Fruit fly (Drosophila melanogaster) whole organism, prepupa: ENCODE results near the gene CG4218.
A peak's percentile ranks its signal among the peaks of the same experiment; 100 is the strongest.

ENCODE experiments used
- Blimp-1 ChIP-seq: fragments of 200-800 bp; sonication (Bioruptor generic); optimal IDR thresholded peaks from 3 replicates; lab custom pipeline; 2017; ENCODE audit warnings: missing biosample characterization, missing genetic modification characterization, mild to moderate bottlenecking, moderate library complexity, missing genetic modification reagents
- CG10631 ChIP-seq: fragments of 200-800 bp; sonication (Bioruptor generic); optimal IDR thresholded peaks from 2 replicates; lab custom pipeline; 2016; ENCODE audit warnings: missing biosample characterization, missing genetic modification characterization
- CG10669 ChIP-seq: fragments of 200-800 bp; sonication (Bioruptor generic); optimal IDR thresholded peaks from 3 replicates; lab custom pipeline; 2018; ENCODE audit warnings: missing biosample characterization, mild to moderate bottlenecking, missing genetic modification characterization, moderate library complexity
- CG11294 ChIP-seq: fragments of 200-800 bp; sonication (Bioruptor generic); IDR thresholded peaks from 2 replicates; pipeline ENCODE4 v1.3.6; 2022; ENCODE audit warnings: missing biosample characterization, missing genetic modification characterization
- CG11762 ChIP-seq: fragments of 200-800 bp; sonication (Bioruptor generic); optimal IDR thresholded peaks from 3 replicates; lab custom pipeline; 2016; ENCODE audit warnings: missing biosample characterization, missing genetic modification characterization; ENCODE audit not compliant: insufficient read depth
- CG11902 ChIP-seq: fragments of 200-800 bp; sonication (Bioruptor generic); optimal IDR thresholded peaks from 3 replicates; lab custom pipeline; 2016; ENCODE audit warnings: missing biosample characterization, missing genetic modification characterization
- CG15336 ChIP-seq: fragments of 200-800 bp; sonication (Bioruptor generic); IDR thresholded peaks from 2 replicates; pipeline ENCODE4 v1.3.6; 2022; ENCODE audit warnings: missing biosample characterization, missing genetic modification characterization
- CG16779 ChIP-seq: fragments of 200-800 bp; sonication (Bioruptor generic); optimal IDR thresholded peaks from 3 replicates; lab custom pipeline; 2017; ENCODE audit warnings: missing biosample characterization, mild to moderate bottlenecking, missing genetic modification characterization
- CG3032 ChIP-seq: fragments of 200-800 bp; optimal IDR thresholded peaks from 2 replicates; lab custom pipeline; 2019; ENCODE audit warnings: missing biosample characterization, mild to moderate bottlenecking, missing genetic modification characterization, moderate library complexity
- CG31627 ChIP-seq: fragments of 200-800 bp; sonication (Bioruptor generic); optimal IDR thresholded peaks from 3 replicates; lab custom pipeline; 2016; ENCODE audit warnings: missing biosample characterization, missing genetic modification characterization
- CG3919 ChIP-seq: fragments of 200-800 bp; sonication (Bioruptor generic); optimal IDR thresholded peaks from 3 replicates; lab custom pipeline; 2016; ENCODE audit warnings: missing biosample characterization, missing genetic modification characterization
- CG4318 ChIP-seq: fragments of 200-800 bp; sonication (Bioruptor generic); optimal IDR thresholded peaks from 3 replicates; lab custom pipeline; 2017; ENCODE audit warnings: missing biosample characterization, mild to moderate bottlenecking, missing genetic modification characterization
- CG6276 ChIP-seq: fragments of 200-800 bp; sonication (Bioruptor generic); optimal IDR thresholded peaks from 2 replicates; lab custom pipeline; 2017; ENCODE audit warnings: missing biosample characterization, mild to moderate bottlenecking, missing genetic modification characterization
- CG6792 ChIP-seq: fragments of 200-800 bp; sonication (Bioruptor generic); optimal IDR thresholded peaks from 3 replicates; lab custom pipeline; 2016; ENCODE audit warnings: missing biosample characterization, missing genetic modification characterization
- CG8319 ChIP-seq: fragments of 200-800 bp; sonication (Bioruptor generic); optimal IDR thresholded peaks from 3 replicates; lab custom pipeline; 2016; ENCODE audit warnings: missing biosample characterization, missing genetic modification characterization
- CG8632 ChIP-seq: fragments of 200-800 bp; sonication (Bioruptor generic); optimal IDR thresholded peaks from 3 replicates; lab custom pipeline; 2016; ENCODE audit warnings: missing biosample characterization, missing genetic modification characterization
- CG9139 ChIP-seq: fragments of 200-800 bp; sonication (Bioruptor generic); optimal IDR thresholded peaks from 3 replicates; lab custom pipeline; 2017; ENCODE audit warnings: missing biosample characterization, mild to moderate bottlenecking, missing genetic modification characterization
- Eip75B ChIP-seq: fragments of 200-800 bp; sonication (Bioruptor generic); optimal IDR thresholded peaks from 3 replicates; lab custom pipeline; 2016; ENCODE audit warnings: missing biosample characterization, missing genetic modification characterization
- Eip78C ChIP-seq: fragments of 200-800 bp; sonication (Bioruptor generic); peaks from one replicate; lab custom pipeline; 2016; ENCODE audit warnings: missing biosample characterization, missing genetic modification characterization
- Eip93F ChIP-seq: fragments of 200-800 bp; sonication (Bioruptor generic); optimal IDR thresholded peaks from 2 replicates; lab custom pipeline; 2016; ENCODE audit warnings: missing biosample characterization, mild to moderate bottlenecking, missing genetic modification characterization
- Ets21C ChIP-seq: fragments of 200-800 bp; sonication (Bioruptor generic); optimal IDR thresholded peaks from 3 replicates; lab custom pipeline; 2016; ENCODE audit warnings: missing biosample characterization, missing genetic modification characterization
- Ets96B ChIP-seq: fragments of 200-800 bp; optimal IDR thresholded peaks from 2 replicates; lab custom pipeline; 2019; ENCODE audit warnings: missing biosample characterization, mild to moderate bottlenecking, missing genetic modification characterization, moderate library complexity
- Gug ChIP-seq: fragments of 200-800 bp; sonication (Bioruptor generic); IDR thresholded peaks from 2 replicates; pipeline ENCODE4 v1.3.6; 2022; ENCODE audit warnings: missing biosample characterization, missing genetic modification characterization
- Hr38 ChIP-seq: sonication (Bioruptor generic); optimal IDR thresholded peaks from 2 replicates; lab custom pipeline; 2016; ENCODE audit warnings: missing biosample characterization, missing genetic modification characterization
- Hr39 ChIP-seq: fragments of 200-800 bp; sonication (Bioruptor generic); optimal IDR thresholded peaks from 2 replicates; lab custom pipeline; 2016; ENCODE audit warnings: missing biosample characterization, missing genetic modification characterization
- Hr4 ChIP-seq: fragments of 200-800 bp; sonication (Bioruptor generic); optimal IDR thresholded peaks from 3 replicates; lab custom pipeline; 2016; ENCODE audit warnings: missing biosample characterization, missing genetic modification characterization
- Met ChIP-seq: fragments of 200-800 bp; sonication (Bioruptor generic); optimal IDR thresholded peaks from 3 replicates; lab custom pipeline; 2016; ENCODE audit warnings: missing biosample characterization, missing genetic modification characterization
- OdsH ChIP-seq: fragments of 200-800 bp; sonication (Bioruptor generic); optimal IDR thresholded peaks from 3 replicates; lab custom pipeline; 2016; ENCODE audit warnings: missing biosample characterization, missing genetic modification characterization
- Smox ChIP-seq: fragments of 200-800 bp; sonication (Bioruptor generic); optimal IDR thresholded peaks from 3 replicates; lab custom pipeline; 2016; ENCODE audit warnings: missing biosample characterization, missing genetic modification characterization
- Sox102F ChIP-seq: fragments of 200-800 bp; sonication (Bioruptor generic); optimal IDR thresholded peaks from 2 replicates; lab custom pipeline; 2016; ENCODE audit warnings: missing biosample characterization, mild to moderate bottlenecking, missing genetic modification characterization
- Sox14 ChIP-seq: fragments of 200-800 bp; sonication (Bioruptor generic); optimal IDR thresholded peaks from 3 replicates; lab custom pipeline; 2016; ENCODE audit warnings: missing biosample characterization, missing genetic modification characterization
- Sox15 ChIP-seq: fragments of 200-800 bp; sonication (Bioruptor generic); optimal IDR thresholded peaks from 3 replicates; lab custom pipeline; 2016; ENCODE audit warnings: missing biosample characterization, missing genetic modification characterization
- acj6 ChIP-seq: fragments of 200-800 bp; sonication (Bioruptor generic); optimal IDR thresholded peaks from 3 replicates; lab custom pipeline; 2016; ENCODE audit warnings: missing biosample characterization, missing genetic modification characterization
- cyc ChIP-seq: fragments of 200-800 bp; sonication (Bioruptor generic); optimal IDR thresholded peaks from 3 replicates; lab custom pipeline; 2016; ENCODE audit warnings: missing biosample characterization, missing genetic modification characterization
- eg ChIP-seq: fragments of 200-800 bp; sonication (Bioruptor generic); IDR thresholded peaks from 3 replicates; pipeline ENCODE4 v1.3.6; 2022; ENCODE audit warnings: missing biosample characterization, missing genetic modification characterization
- esn ChIP-seq: fragments of 200-800 bp; sonication (Bioruptor generic); optimal IDR thresholded peaks from 2 replicates; lab custom pipeline; 2016; ENCODE audit warnings: missing biosample characterization, mild to moderate bottlenecking, missing genetic modification characterization, moderate library complexity
- fd85E ChIP-seq: fragments of 200-800 bp; sonication (Bioruptor generic); optimal IDR thresholded peaks from 3 replicates; lab custom pipeline; 2016; ENCODE audit warnings: missing biosample characterization, missing genetic modification characterization
- fkh ChIP-seq: fragments of 200-800 bp; sonication (Bioruptor generic); optimal IDR thresholded peaks from 3 replicates; lab custom pipeline; 2017; ENCODE audit warnings: missing biosample characterization, mild to moderate bottlenecking, missing genetic modification characterization, moderate library complexity
- lz ChIP-seq: fragments of 200-800 bp; sonication (Bioruptor generic); optimal IDR thresholded peaks from 3 replicates; lab custom pipeline; 2016; ENCODE audit warnings: missing biosample characterization, missing genetic modification characterization
- net ChIP-seq: fragments of 200-800 bp; sonication (Bioruptor generic); optimal IDR thresholded peaks from 3 replicates; lab custom pipeline; 2016; ENCODE audit warnings: missing biosample characterization, missing genetic modification characterization
- pdm3 ChIP-seq: fragments of 200-800 bp; sonication (Bioruptor generic); optimal IDR thresholded peaks from 3 replicates; lab custom pipeline; 2016; ENCODE audit warnings: missing biosample characterization, missing genetic modification characterization
- spab ChIP-seq: fragments of 200-800 bp; sonication (Bioruptor generic); optimal IDR thresholded peaks from 2 replicates; lab custom pipeline; 2017; ENCODE audit warnings: missing biosample characterization, mild to moderate bottlenecking, missing genetic modification characterization, missing genetic modification reagents
- svp ChIP-seq: fragments of 200-800 bp; sonication (Bioruptor generic); peaks from one replicate; lab custom pipeline; 2016; ENCODE audit warnings: missing biosample characterization, missing genetic modification characterization
- topi ChIP-seq: fragments of 200-800 bp; sonication (Bioruptor generic); optimal IDR thresholded peaks from 3 replicates; lab custom pipeline; 2016; ENCODE audit warnings: missing biosample characterization, missing genetic modification characterization
- vri ChIP-seq: fragments of 200-800 bp; sonication (Bioruptor generic); optimal IDR thresholded peaks from 3 replicates; lab custom pipeline; 2016; ENCODE audit warnings: missing biosample characterization, mild to moderate bottlenecking, missing genetic modification characterization

The CG4218 gene

DNA sequence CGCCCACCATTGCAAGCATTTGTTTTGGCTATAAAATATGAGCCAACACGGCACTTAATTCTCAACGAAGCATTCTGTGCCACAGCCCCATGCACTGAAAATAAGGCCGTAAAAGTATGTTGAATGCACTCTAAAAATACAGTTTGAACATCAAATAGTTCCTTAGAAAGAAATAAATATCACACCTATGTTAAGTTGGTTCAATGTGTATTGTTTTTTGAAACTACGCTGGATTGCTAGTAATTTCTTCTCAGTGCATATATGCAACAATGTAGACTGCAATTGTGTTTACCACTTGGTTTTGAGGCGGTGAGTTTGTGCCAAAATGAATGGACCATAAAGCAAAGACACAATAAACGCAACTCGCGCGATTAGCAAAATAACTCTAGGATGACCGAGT, 27.4 kb downstream of the CG4218 start (continued):
- TF ChIP-seq Gug (GFP tag; lab: Robert Waterston, UW) (no peak), Sox102F (GFP tag; lab: Kevin White, UChicago) (no peak), CG16779 (tag; lab: Kevin White, UChicago) (no peak), Sox15 (GFP tag; lab: Kevin White, UChicago) (no peak), Hr38 (GFP tag; lab: Kevin White, UChicago) (no peak), CG11294 (GFP tag; lab: Robert Waterston, UW) (no peak), OdsH (GFP tag; lab: Kevin White, UChicago) (peak; percentile 33), Sox14 (GFP tag; lab: Kevin White, UChicago) (no peak), Hr4 (GFP tag; lab: Kevin White, UChicago) (peak; percentile 52), CG11762 (GFP tag; lab: Kevin White, UChicago) (no peak), Eip78C (GFP tag; lab: Kevin White, UChicago) (no peak), Ets21C (GFP tag; lab: Kevin White, UChicago) (no peak), fkh (GFP tag; lab: Kevin White, UChicago) (no peak), Ets96B (peak; percentile 30), pdm3 (GFP tag; lab: Kevin White, UChicago) (peak; percentile 1), Eip93F (GFP tag; lab: Kevin White, UChicago) (no peak), CG3032 (tag; lab: Kevin White, UChicago) (no peak), topi (GFP tag; lab: Kevin White, UChicago) (peak; percentile 20), svp (GFP tag; lab: Kevin White, UChicago) (no peak), CG4318 (no peak), lz (GFP tag; lab: Kevin White, UChicago) (no peak), CG10669 (GFP tag; lab: Kevin White, UChicago) (no peak), Blimp-1 (no peak), CG15336 (GFP tag; lab: Robert Waterston, UW) (peak; percentile 52), vri (GFP tag; lab: Kevin White, UChicago) (no peak), esn (GFP tag; lab: Kevin White, UChicago) (no peak)

DNA sequence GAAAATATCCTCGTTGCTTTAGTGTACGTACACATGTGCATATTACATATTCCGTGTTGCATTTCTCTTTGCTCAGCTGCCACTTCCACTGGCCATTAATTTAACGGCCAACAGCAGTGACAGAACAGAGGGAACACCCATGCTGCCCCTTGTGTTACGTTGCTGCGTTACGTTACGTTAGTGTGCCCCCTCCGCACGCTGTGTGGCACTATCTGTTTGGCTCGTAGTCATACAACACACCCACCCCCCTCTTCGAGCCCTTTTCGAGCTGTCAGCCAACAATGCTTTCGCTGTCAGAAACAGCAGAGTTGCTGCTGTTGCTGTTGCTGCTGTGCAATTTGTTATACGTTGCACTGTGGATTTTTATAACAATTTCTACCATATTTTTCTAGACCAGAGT, 28.4 kb downstream of the CG4218 start:
- TF ChIP-seq Gug (GFP tag; lab: Robert Waterston, UW) (no peak), eg (GFP tag; lab: Robert Waterston, UW) (0 out of 3 replicates have a peak, but pooled peaks have one; percentile 17)

DNA sequence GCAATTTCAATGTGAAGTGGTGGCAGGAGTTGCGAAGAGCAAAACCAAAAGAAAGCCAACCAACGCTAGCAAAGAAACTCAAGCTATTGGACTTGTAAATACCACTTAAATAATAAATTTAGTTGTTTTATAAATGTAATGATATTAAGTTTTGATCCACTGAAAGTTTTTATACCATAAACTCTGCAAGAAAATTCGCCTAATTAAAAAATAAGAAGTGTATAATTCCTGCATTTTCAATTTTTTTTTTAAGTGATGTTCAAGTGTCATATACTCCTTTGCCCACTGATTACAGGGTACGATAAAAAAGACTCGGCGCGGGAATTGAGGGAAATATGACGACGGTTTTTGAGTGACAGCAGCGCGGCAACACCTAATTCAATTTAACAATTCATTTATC, 29.7 kb downstream of the CG4218 start:
- no peak for TF ChIP-seq fkh (GFP tag; lab: Kevin White, UChicago)
- peak; percentile 57 for TF ChIP-seq Eip75B
- peak; percentile 60 for TF ChIP-seq CG3919 (GFP tag; lab: Kevin White, UChicago)
- peak; percentile 73 for TF ChIP-seq acj6 (GFP tag; lab: Kevin White, UChicago)
- TF ChIP-seq CG10669 (GFP tag; lab: Kevin White, UChicago), result peak; percentile 7
- TF ChIP-seq Eip78C (GFP tag; lab: Kevin White, UChicago), result peak; percentile 92
- peak; percentile 41 for TF ChIP-seq CG10631 (GFP tag; lab: Kevin White, UChicago)
- TF ChIP-seq CG6276 (GFP tag; lab: Kevin White, UChicago), result no peak
- peak; percentile 68 for TF ChIP-seq lz (GFP tag; lab: Kevin White, UChicago)
- TF ChIP-seq vri (GFP tag; lab: Kevin White, UChicago), result peak; percentile 62
- TF ChIP-seq CG31627 (GFP tag; lab: Kevin White, UChicago), result peak; percentile 82
- peak; percentile 50 for TF ChIP-seq cyc
- no peak for TF ChIP-seq CG9139 (GFP tag; lab: Kevin White, UChicago)
- TF ChIP-seq OdsH (GFP tag; lab: Kevin White, UChicago), result peak; percentile 67
- peak; percentile 64 for TF ChIP-seq topi (GFP tag; lab: Kevin White, UChicago)
- peak; percentile 66 for TF ChIP-seq net (GFP tag; lab: Kevin White, UChicago)
- peak; percentile 63 for TF ChIP-seq Hr39 (GFP tag; lab: Kevin White, UChicago)
- peak; percentile 81 for TF ChIP-seq Sox102F (GFP tag; lab: Kevin White, UChicago)
- TF ChIP-seq CG11762 (GFP tag; lab: Kevin White, UChicago), result no peak
- peak; percentile 78 for TF ChIP-seq Met (GFP tag; lab: Kevin White, UChicago)
- TF ChIP-seq eg (GFP tag; lab: Robert Waterston, UW), result peak; percentile 28; the same call in 1 of the 3 replicates
- TF ChIP-seq fd85E (GFP tag; lab: Kevin White, UChicago), result no peak
- TF ChIP-seq Sox14 (GFP tag; lab: Kevin White, UChicago), result peak; percentile 72
- no peak for TF ChIP-seq Hr38 (GFP tag; lab: Kevin White, UChicago)
- TF ChIP-seq Ets21C (GFP tag; lab: Kevin White, UChicago), result peak; percentile 58
- TF ChIP-seq esn (GFP tag; lab: Kevin White, UChicago), result peak; percentile 87
- TF ChIP-seq CG11294 (GFP tag; lab: Robert Waterston, UW), result no peak
- peak; percentile 67 for TF ChIP-seq CG8632 (GFP tag; lab: Kevin White, UChicago)
- peak; percentile 29 for TF ChIP-seq CG8319
- peak; percentile 82 for TF ChIP-seq Smox (GFP tag; lab: Kevin White, UChicago)
- TF ChIP-seq Ets96B, result peak; percentile 61
- peak; percentile 37 for TF ChIP-seq spab (GFP tag; lab: Kevin White, UChicago)
- no peak for TF ChIP-seq CG16779 (tag; lab: Kevin White, UChicago)
- TF ChIP-seq CG15336 (GFP tag; lab: Robert Waterston, UW), result peak; percentile 53; the same call in 1 of the 2 replicates
- peak; percentile 74 for TF ChIP-seq CG6792 (GFP tag; lab: Kevin White, UChicago)
- TF ChIP-seq Eip93F (GFP tag; lab: Kevin White, UChicago), result peak; percentile 24
- TF ChIP-seq CG11902 (GFP tag; lab: Kevin White, UChicago), result no peak
